Fruit fly (Drosophila melanogaster) whole organism, embryonic: Measurements from ENCODE around the gene CG31365.

Source experiments
- CG13894 ChIP-seq: fragments of 200-800 bp; sonication (Bioruptor generic); optimal IDR thresholded peaks from 3 replicates; lab custom pipeline; 2018; ENCODE audit warnings: missing biosample characterization, mild to moderate bottlenecking, missing genetic modification characterization, moderate library complexity
- CG14050 ChIP-seq: fragments of 200-800 bp; sonication (Bioruptor generic); IDR thresholded peaks from 3 replicates; pipeline ENCODE4 v1.3.6; 2022; ENCODE audit warnings: missing biosample characterization, missing genetic modification characterization
- CG15601 ChIP-seq: fragments of 200-800 bp; sonication (Bioruptor generic); optimal IDR thresholded peaks from 3 replicates; lab custom pipeline; 2019; ENCODE audit warnings: missing biosample characterization, mild to moderate bottlenecking, missing genetic modification characterization, moderate library complexity
- CG4854 ChIP-seq: fragments of 200-800 bp; sonication (Bioruptor generic); optimal IDR thresholded peaks from 2 replicates; lab custom pipeline; 2016; ENCODE audit warnings: missing biosample characterization, missing genetic modification characterization, inconsistent platforms
- CG8478 ChIP-seq: fragments of >200 bp; optimal IDR thresholded peaks from 2 replicates; lab custom pipeline; 2018
- Dek ChIP-seq: fragments of 200-800 bp; sonication (Bioruptor generic); optimal IDR thresholded peaks from 3 replicates; lab custom pipeline; 2019; ENCODE audit warnings: missing biosample characterization, mild to moderate bottlenecking, missing genetic modification characterization, moderate library complexity
- Doc2 ChIP-seq: fragments of 200-800 bp; sonication (Bioruptor generic); IDR thresholded peaks from 2 replicates; pipeline ENCODE4 v1.3.6; 2022; ENCODE audit warnings: missing biosample characterization, missing genetic modification characterization
- Sry-β ChIP-seq: fragments of 200-800 bp; sonication (Bioruptor generic); optimal IDR thresholded peaks from 2 replicates; lab custom pipeline; 2018; ENCODE audit warnings: missing biosample characterization, mild to moderate bottlenecking, missing genetic modification characterization, moderate library complexity
- fd102C ChIP-seq: fragments of 200-800 bp; sonication (Bioruptor generic); optimal IDR thresholded peaks from 2 replicates; lab custom pipeline; 2018; ENCODE audit warnings: missing biosample characterization, mild to moderate bottlenecking, missing genetic modification characterization, moderate library complexity
- grau ChIP-seq: fragments of 200-800 bp; optimal IDR thresholded peaks from 3 replicates; lab custom pipeline; 2019; ENCODE audit warnings: missing biosample characterization, mild to moderate bottlenecking, missing genetic modification characterization, moderate library complexity
- hb ChIP-seq: fragments of 200-800 bp; sonication (Bioruptor generic); IDR thresholded peaks from 3 replicates; pipeline ENCODE4 v1.3.6; 2022; ENCODE audit warnings: missing biosample characterization, missing genetic modification characterization; ENCODE audit not compliant: partially characterized antibody
- kay ChIP-seq: fragments of 200-800 bp; sonication (Bioruptor generic); optimal IDR thresholded peaks from 2 replicates; lab custom pipeline; 2016; ENCODE audit warnings: missing biosample characterization, missing genetic modification characterization
- sima ChIP-seq: fragments of 200-800 bp; sonication (Bioruptor generic); optimal IDR thresholded peaks from 2 replicates; lab custom pipeline; 2016; ENCODE audit warnings: missing biosample characterization, missing genetic modification characterization

- TF ChIP-seq Sry-β (no peak), kay (GFP tag; lab: Kevin White, UChicago) (peak; percentile 36), grau (peak; percentile 75), CG8478 (lab: Kevin White, UChicago) (no peak), Doc2 (GFP tag; lab: Robert Waterston, UW) (no peak), CG13894 (tag; lab: Kevin White, UChicago) (peak; percentile 49), Dek (tag; lab: Kevin White, UChicago) (peak; percentile 59), fd102C (no peak), CG4854 (no peak), CG15601 (tag; lab: Kevin White, UChicago) (no peak), sima (no peak), hb (GFP tag; lab: Robert Waterston, UW) (no peak), CG14050 (peak; percentile 48; the same call in 1 of the 3 replicates)
These were observed 13.4 kb downstream of the CG31365 start, which contains the start of gene Cow for dm6 chr3R:23112680-23113362.
